Fruit fly (Drosophila melanogaster) whole organism, wandering third instar larva: ENCODE results near the gene CG11951.
A peak's percentile ranks its signal among the peaks of the same experiment; 100 is the strongest.

Experiments
- Abd-B ChIP-seq: fragments of >200 bp; optimal IDR thresholded peaks from 2 replicates; lab custom pipeline; 2017; ENCODE audit warnings: missing biosample characterization, missing genetic modification characterization
- CG32264 ChIP-seq: fragments of 200-800 bp; sonication (Bioruptor generic); optimal IDR thresholded peaks from 2 replicates; lab custom pipeline; 2016; ENCODE audit warnings: missing biosample characterization, missing genetic modification characterization
- CG9705 ChIP-seq: fragments of 200-800 bp; sonication (Bioruptor generic); optimal IDR thresholded peaks from 2 replicates; lab custom pipeline; 2018; ENCODE audit warnings: missing biosample characterization, mild to moderate bottlenecking, missing genetic modification characterization
- CrebA ChIP-seq: fragments of 200-800 bp; sonication (Bioruptor generic); optimal IDR thresholded peaks from 2 replicates; lab custom pipeline; 2016; ENCODE audit warnings: missing biosample characterization, mild to moderate bottlenecking, missing genetic modification characterization, borderline replicate concordance
- Dfd ChIP-seq: fragments of >200 bp; optimal IDR thresholded peaks from 2 replicates; lab custom pipeline; 2017; ENCODE audit warnings: missing biosample characterization, missing genetic modification characterization
- Dif ChIP-seq: fragments of 200-275, 200-300 bp; sonication (Bioruptor generic); optimal IDR thresholded peaks from 2 replicates; lab custom pipeline; 2018; ENCODE audit warnings: missing biosample characterization, missing genetic modification characterization; ENCODE audit not compliant: partially characterized antibody
- GATAd ChIP-seq: sonication (Bioruptor generic); optimal IDR thresholded peaks from 2 replicates; lab custom pipeline; 2016; ENCODE audit warnings: missing biosample characterization, missing genetic modification characterization
- HLH106 ChIP-seq: fragments of 200-800 bp; optimal IDR thresholded peaks from 3 replicates; lab custom pipeline; 2019; ENCODE audit warnings: missing biosample characterization, mild to moderate bottlenecking, missing genetic modification characterization, moderate library complexity
- Hnf4 ChIP-seq: fragments of 200-800 bp; sonication (Bioruptor generic); optimal IDR thresholded peaks from 2 replicates; lab custom pipeline; 2016; ENCODE audit warnings: missing biosample characterization, mild to moderate bottlenecking, missing genetic modification characterization
- Hr78 ChIP-seq: fragments of >200 bp; optimal IDR thresholded peaks from 2 replicates; lab custom pipeline; 2017; ENCODE audit warnings: missing biosample characterization, missing genetic modification characterization
- Hr83 ChIP-seq: fragments of 200-300 bp; sonication (Bioruptor generic); optimal IDR thresholded peaks from 2 replicates; lab custom pipeline; 2016; ENCODE audit warnings: missing biosample characterization, mild to moderate bottlenecking, missing genetic modification characterization, moderate library complexity; ENCODE audit not compliant: poor library complexity, severe bottlenecking
- Mio ChIP-seq: sonication (Bioruptor generic); optimal IDR thresholded peaks from 2 replicates; lab custom pipeline; 2016; ENCODE audit warnings: missing biosample characterization, missing genetic modification characterization
- Myc ChIP-seq: fragments of >200 bp; optimal IDR thresholded peaks from 2 replicates; lab custom pipeline; 2017
- N ChIP-seq: fragments of >200 bp; optimal IDR thresholded peaks from 2 replicates; lab custom pipeline; 2018; ENCODE audit warnings: missing biosample characterization, missing external identifiers, missing genetic modification characterization
- OdsH ChIP-seq: fragments of 200-800 bp; sonication (Bioruptor generic); optimal IDR thresholded peaks from 2 replicates; lab custom pipeline; 2016; ENCODE audit warnings: missing biosample characterization, mild to moderate bottlenecking, missing genetic modification characterization
- Rel ChIP-seq, 2 experiments: fragments of 200-800 bp; sonication (Bioruptor generic) in 1 of 2; optimal IDR thresholded peaks; 2 replicates in 1 of 2; 3 replicates in 1 of 2; lab custom pipeline; 2016 to 2019; ENCODE audit warnings: mild to moderate bottlenecking in 2 of 2, missing biosample characterization in 2 of 2, missing genetic modification characterization in 2 of 2, moderate library complexity in 1 of 2
- Sp1 ChIP-seq: fragments of 200-800 bp; sonication (Bioruptor generic); optimal IDR thresholded peaks from 3 replicates; lab custom pipeline; 2019; ENCODE audit warnings: missing biosample characterization, mild to moderate bottlenecking, missing genetic modification characterization, moderate library complexity
- Vsx2 ChIP-seq: fragments of 200-300, 225-300 bp; sonication (Bioruptor generic); optimal IDR thresholded peaks from 2 replicates; lab custom pipeline; 2018; ENCODE audit warnings: missing biosample characterization, missing genetic modification characterization; ENCODE audit not compliant: partially characterized antibody
- br ChIP-seq: fragments of 200-800 bp; sonication (Bioruptor generic); optimal IDR thresholded peaks from 2 replicates; lab custom pipeline; 2016; ENCODE audit warnings: missing biosample characterization, missing genetic modification characterization
- brk ChIP-seq: fragments of 200-800 bp; sonication (Bioruptor generic); optimal IDR thresholded peaks from 2 replicates; lab custom pipeline; 2016; ENCODE audit warnings: missing biosample characterization, mild to moderate bottlenecking, missing genetic modification characterization
- dl ChIP-seq, 2 experiments: fragments of 175-275, 200-275 bp in 1 of 2; fragments of 200-275 bp in 1 of 2; sonication (Bioruptor generic); optimal IDR thresholded peaks; lab custom pipeline; 2018; ENCODE audit warnings: mild to moderate bottlenecking in 2 of 2, missing biosample characterization in 2 of 2, missing genetic modification characterization in 2 of 2, moderate library complexity in 2 of 2; ENCODE audit not compliant: partially characterized antibody in 2 of 2, insufficient read depth in 1 of 2
- dmrt93B ChIP-seq: fragments of 200-800 bp; sonication (Bioruptor generic); optimal IDR thresholded peaks from 2 replicates; lab custom pipeline; 2018; ENCODE audit warnings: missing biosample characterization, mild to moderate bottlenecking, missing genetic modification characterization
- dsf ChIP-seq: sonication (Bioruptor generic); optimal IDR thresholded peaks from 2 replicates; lab custom pipeline; 2016; ENCODE audit warnings: missing biosample characterization, missing genetic modification characterization, borderline replicate concordance
- ey ChIP-seq: fragments of 200-800 bp; sonication (Bioruptor generic); optimal IDR thresholded peaks from 2 replicates; lab custom pipeline; 2016; ENCODE audit warnings: missing biosample characterization, missing genetic modification characterization
- foxo ChIP-seq, 2 experiments: fragments of 200-800 bp; sonication (Bioruptor generic); optimal IDR thresholded peaks; 2 replicates in 1 of 2; 3 replicates in 1 of 2; lab custom pipeline; 2016 to 2017; ENCODE audit warnings: missing biosample characterization in 2 of 2, missing genetic modification characterization in 2 of 2
- h ChIP-seq: fragments of 200-800 bp; sonication (Bioruptor generic); optimal IDR thresholded peaks from 3 replicates; lab custom pipeline; 2016; ENCODE audit warnings: missing biosample characterization, mild to moderate bottlenecking, missing genetic modification characterization
- jim ChIP-seq: fragments of 175-275, 200-325 bp; sonication (Bioruptor generic); optimal IDR thresholded peaks from 2 replicates; lab custom pipeline; 2016; ENCODE audit warnings: missing biosample characterization, mild to moderate bottlenecking, missing genetic modification characterization
- lola ChIP-seq: fragments of >200 bp; optimal IDR thresholded peaks from 2 replicates; lab custom pipeline; 2017; ENCODE audit warnings: missing biosample characterization, missing genetic modification characterization
- pan ChIP-seq: fragments of >200 bp; optimal IDR thresholded peaks from 2 replicates; lab custom pipeline; 2017
- rgr ChIP-seq: fragments of 200-800 bp; sonication (Bioruptor generic); optimal IDR thresholded peaks from 3 replicates; lab custom pipeline; 2016; ENCODE audit warnings: missing biosample characterization, mild to moderate bottlenecking, missing genetic modification characterization
- sv ChIP-seq: fragments of 200-800 bp; sonication (Bioruptor generic); optimal IDR thresholded peaks from 3 replicates; lab custom pipeline; 2016; ENCODE audit warnings: missing biosample characterization, missing genetic modification characterization
- tai ChIP-seq: sonication (Bioruptor generic); optimal IDR thresholded peaks from 2 replicates; lab custom pipeline; 2016; ENCODE audit warnings: missing biosample characterization, missing genetic modification characterization
- usp ChIP-seq: fragments of >200 bp; optimal IDR thresholded peaks from 2 replicates; lab custom pipeline; 2017; ENCODE audit warnings: missing biosample characterization, missing genetic modification characterization
- woc ChIP-seq: sonication (Bioruptor generic); optimal IDR thresholded peaks from 2 replicates; lab custom pipeline; 2016; ENCODE audit warnings: missing biosample characterization, mild to moderate bottlenecking, missing genetic modification characterization

Gene CG11951

dm6 chr3R:29219948-29220347 is 18.6 kb downstream of the CG11951 start, which contains the start of gene eEF1gamma (continued):
- no peak for TF ChIP-seq usp
- TF ChIP-seq CG9705 (GFP tag; lab: Kevin White, UChicago), result peak; percentile 97
- TF ChIP-seq ey (GFP tag; lab: Kevin White, UChicago), result peak; percentile 77
- no peak for TF ChIP-seq Dfd (GFP tag; lab: Kevin White, UChicago)
- TF ChIP-seq CG32264 (GFP tag; lab: Kevin White, UChicago), result peak; percentile 78
- TF ChIP-seq Mio (GFP tag; lab: Kevin White, UChicago), result peak; percentile 83
- TF ChIP-seq sv, result peak; percentile 93
- peak; percentile 14 for TF ChIP-seq GATAd (GFP tag; lab: Kevin White, UChicago)
- no peak for TF ChIP-seq brk (GFP tag; lab: Kevin White, UChicago)
- no peak for TF ChIP-seq woc (GFP tag; lab: Kevin White, UChicago)
- TF ChIP-seq Vsx2 (GFP tag; lab: Kevin White, UChicago), result no peak

dm6 chr3R:29218001-29218400 is 20.5 kb downstream of the CG11951 start:
- no peak for TF ChIP-seq Hnf4 (GFP tag; lab: Kevin White, UChicago)
- no peak for TF ChIP-seq h
- TF ChIP-seq lola (GFP tag; lab: Kevin White, UChicago), result no peak
- no peak for TF ChIP-seq Hr83 (GFP tag; lab: Kevin White, UChicago)
- no peak for TF ChIP-seq Myc
- no peak for TF ChIP-seq pan (lab: Kevin White, UChicago)
- TF ChIP-seq woc (GFP tag; lab: Kevin White, UChicago), result no peak
- TF ChIP-seq jim, result no peak

dm6 chr3R:29217309-29217708 is 21.2 kb downstream of the CG11951 start:
- TF ChIP-seq Sp1 (GFP tag; lab: Kevin White, UChicago), result no peak
- TF ChIP-seq tai (GFP tag; lab: Kevin White, UChicago), result no peak
- TF ChIP-seq rgr (GFP tag; lab: Kevin White, UChicago), result no peak
- TF ChIP-seq dl (GFP tag; optimal IDR thresholded peaks at IDR 0.05; lab: Kevin White, UChicago; ENCODE audit: insufficient read depth in 1 of 2, partially characterized antibody in 2 of 2), result no peak
- TF ChIP-seq CrebA (GFP tag; lab: Kevin White, UChicago), result no peak
- no peak for TF ChIP-seq dmrt93B
- no peak for TF ChIP-seq Hr78 (GFP tag; lab: Kevin White, UChicago)
- TF ChIP-seq pan (lab: Kevin White, UChicago), result no peak
- no peak for TF ChIP-seq Dfd (GFP tag; lab: Kevin White, UChicago)

DNA sequence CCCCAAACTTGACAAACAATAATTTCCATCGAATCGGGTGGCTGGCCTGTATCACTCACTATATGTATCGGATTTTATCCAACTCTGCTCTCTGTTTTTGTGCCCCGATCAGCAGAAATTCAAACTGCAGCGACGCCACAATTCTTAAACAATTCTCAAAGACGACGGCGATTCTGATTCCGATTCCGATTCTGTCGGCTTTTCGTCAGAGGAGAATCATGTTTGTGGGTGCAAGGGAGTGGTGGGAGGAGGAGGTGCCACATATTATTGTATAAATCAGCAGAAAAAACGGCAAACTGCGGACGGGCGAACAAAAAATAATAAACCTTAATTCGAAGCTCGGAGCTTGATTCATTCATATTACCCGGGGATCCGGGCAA is 22.0 kb downstream of the CG11951 start:
- no peak for TF ChIP-seq dmrt93B
- no peak for TF ChIP-seq woc (GFP tag; lab: Kevin White, UChicago)
- TF ChIP-seq h, result no peak
- TF ChIP-seq Mio (GFP tag; lab: Kevin White, UChicago), result no peak
- TF ChIP-seq brk (GFP tag; lab: Kevin White, UChicago), result no peak
- TF ChIP-seq foxo (GFP tag; optimal IDR thresholded peaks at IDR 0.05; lab: Kevin White, UChicago), result no peak

dm6 chr3R:29215652-29216483 is 22.7 kb downstream of the CG11951 start:
- TF ChIP-seq Dif (peak; percentile 57), brk (GFP tag; lab: Kevin White, UChicago) (no peak)

DNA sequence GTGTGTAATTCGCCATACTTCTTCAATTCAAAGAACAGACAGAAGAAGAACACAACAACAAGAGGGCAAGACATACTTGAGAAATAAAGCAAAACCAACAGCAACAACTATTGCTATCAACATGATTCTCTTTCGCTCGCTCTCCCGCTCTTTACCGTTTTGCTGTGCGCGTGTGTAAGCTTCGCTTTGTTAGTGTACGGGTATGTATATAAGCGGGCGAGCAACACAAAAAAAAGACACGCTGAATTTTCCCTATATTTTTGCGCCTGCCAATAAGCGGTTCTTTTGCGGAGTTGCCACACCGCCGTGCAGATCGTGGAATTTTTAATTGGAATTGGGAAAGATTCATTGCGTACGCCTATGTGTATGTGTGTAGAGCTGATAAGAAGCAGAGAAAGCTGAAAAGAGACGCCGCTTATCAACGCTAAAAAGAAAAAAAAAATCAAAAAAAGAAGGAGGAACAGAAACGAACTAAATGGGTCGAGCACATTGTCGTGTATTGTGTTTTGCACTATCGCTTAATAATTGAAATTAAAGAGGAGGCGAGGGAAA is 23.5 kb downstream of the CG11951 start:
- TF ChIP-seq dl (GFP tag; optimal IDR thresholded peaks at IDR 0.05; lab: Kevin White, UChicago; ENCODE audit: insufficient read depth in 1 of 2, partially characterized antibody in 2 of 2), result peak; percentile 67 to 70
- no peak for TF ChIP-seq CG9705 (GFP tag; lab: Kevin White, UChicago)
- TF ChIP-seq rgr (GFP tag; lab: Kevin White, UChicago), result peak; percentile 31
- TF ChIP-seq CrebA (GFP tag; lab: Kevin White, UChicago), result no peak
- TF ChIP-seq N (GFP tag; lab: Kevin White, UChicago), result no peak
- peak; percentile 24 for TF ChIP-seq OdsH (GFP tag; lab: Kevin White, UChicago)
- peak; percentile 61 for TF ChIP-seq h
- TF ChIP-seq sv, result no peak
- TF ChIP-seq dmrt93B, result no peak
- TF ChIP-seq Mio (GFP tag; lab: Kevin White, UChicago), result no peak
- TF ChIP-seq dsf (GFP tag; lab: Kevin White, UChicago), result no peak
- TF ChIP-seq GATAd (GFP tag; lab: Kevin White, UChicago), result no peak
- no peak for TF ChIP-seq CG32264 (GFP tag; lab: Kevin White, UChicago)
- peak; percentile 4 for TF ChIP-seq jim
- TF ChIP-seq Hr78 (GFP tag; lab: Kevin White, UChicago), result no peak
- peak; percentile 70 for TF ChIP-seq brk (GFP tag; lab: Kevin White, UChicago)
- no peak for TF ChIP-seq woc (GFP tag; lab: Kevin White, UChicago)
- no peak for TF ChIP-seq usp
- TF ChIP-seq Rel (GFP tag; optimal IDR thresholded peaks at IDR 0.05; lab: Kevin White, UChicago), result no peak
- peak; percentile 76 for TF ChIP-seq Rel (tag; optimal IDR thresholded peaks at IDR 0.05; lab: Kevin White, UChicago)
- TF ChIP-seq Myc, result no peak
- no peak for TF ChIP-seq Abd-B (GFP tag; lab: Kevin White, UChicago)
- no peak for TF ChIP-seq tai (GFP tag; lab: Kevin White, UChicago)
- TF ChIP-seq Sp1 (GFP tag; lab: Kevin White, UChicago), result peak; percentile 37
- TF ChIP-seq foxo (GFP tag; optimal IDR thresholded peaks at IDR 0.05; lab: Kevin White, UChicago), result peak; percentile 21 to 57
- peak; percentile 6 for TF ChIP-seq HLH106 (tag; lab: Kevin White, UChicago)
- peak; percentile 46 for TF ChIP-seq br (GFP tag; lab: Kevin White, UChicago)
